Fruit fly (Drosophila melanogaster) whole organism, pupa: ENCODE results near the gene ATbp.

ENCODE experiments used
- CG10348 ChIP-seq: fragments of 200-800 bp; sonication (Bioruptor generic); IDR thresholded peaks from 2 replicates; pipeline ENCODE4 v1.3.6; 2022; ENCODE audit warnings: missing biosample characterization, missing genetic modification characterization
- CG12605 ChIP-seq: fragments of 200-800 bp; sonication (Bioruptor generic); IDR thresholded peaks from 2 replicates; pipeline ENCODE4 v1.3.6; 2022; ENCODE audit warnings: missing biosample characterization, missing genetic modification characterization
- CG13204 ChIP-seq: fragments of 200-800 bp; sonication (Bioruptor generic); optimal IDR thresholded peaks from 2 replicates; lab custom pipeline; 2018; ENCODE audit warnings: missing biosample characterization, mild to moderate bottlenecking, missing genetic modification characterization, moderate library complexity
- CG14655 ChIP-seq: fragments of 200-800 bp; sonication (Bioruptor generic); optimal IDR thresholded peaks from 3 replicates; lab custom pipeline; 2017; ENCODE audit warnings: mild to moderate bottlenecking, missing biosample characterization, missing genetic modification reagents, missing genetic modification characterization
- CG15710 ChIP-seq: fragments of 200-800 bp; sonication (Bioruptor generic); optimal IDR thresholded peaks from 2 replicates; lab custom pipeline; 2018; ENCODE audit warnings: missing biosample characterization, mild to moderate bottlenecking, missing genetic modification characterization, moderate library complexity
- CG17806 ChIP-seq: fragments of 200-800 bp; sonication (Bioruptor generic); optimal IDR thresholded peaks from 2 replicates; lab custom pipeline; 2018; ENCODE audit warnings: missing biosample characterization, mild to moderate bottlenecking, missing genetic modification characterization, moderate library complexity
- CG32121 ChIP-seq: fragments of 200-800 bp; sonication (Bioruptor generic); IDR thresholded peaks from 2 replicates; pipeline ENCODE4 v1.3.6; 2022; ENCODE audit warnings: missing biosample characterization, missing genetic modification characterization
- CG34367 ChIP-seq: fragments of 200-800 bp; sonication (Bioruptor generic); optimal IDR thresholded peaks from 2 replicates; lab custom pipeline; 2018; ENCODE audit warnings: missing biosample characterization, mild to moderate bottlenecking, missing genetic modification characterization
- CG4496 ChIP-seq: fragments of 200-800 bp; sonication (Bioruptor generic); IDR thresholded peaks from 3 replicates; pipeline ENCODE4 v1.3.6; 2022; ENCODE audit warnings: missing biosample characterization, missing genetic modification characterization
- CG8159 ChIP-seq: fragments of 200-800 bp; sonication (Bioruptor generic); optimal IDR thresholded peaks from 3 replicates; lab custom pipeline; 2018; ENCODE audit warnings: missing biosample characterization, mild to moderate bottlenecking, missing genetic modification characterization, moderate library complexity
- CG8301 ChIP-seq: fragments of 200-800 bp; sonication (Bioruptor generic); optimal IDR thresholded peaks from 2 replicates; lab custom pipeline; 2018; ENCODE audit warnings: missing biosample characterization, mild to moderate bottlenecking, missing genetic modification characterization
- CG9948 ChIP-seq: fragments of 200-800 bp; sonication (Bioruptor generic); optimal IDR thresholded peaks from 2 replicates; lab custom pipeline; 2018; ENCODE audit warnings: missing biosample characterization, mild to moderate bottlenecking, missing genetic modification characterization, moderate library complexity
- D1 ChIP-seq: fragments of 200-800 bp; sonication (Bioruptor generic); optimal IDR thresholded peaks from 2 replicates; lab custom pipeline; 2018; ENCODE audit warnings: missing biosample characterization, mild to moderate bottlenecking, missing genetic modification characterization, moderate library complexity
- EcR ChIP-seq: fragments of 200-800 bp; sonication (Bioruptor generic); optimal IDR thresholded peaks from 3 replicates; lab custom pipeline; 2019; ENCODE audit warnings: missing biosample characterization, missing genetic modification characterization, mild to moderate bottlenecking, moderate library complexity, missing genetic modification reagents
- Ets98B ChIP-seq: fragments of 200-800 bp; sonication (Bioruptor generic); IDR thresholded peaks from 2 replicates; pipeline ENCODE4 v1.3.6; 2022; ENCODE audit warnings: missing biosample characterization, missing genetic modification characterization
- Pif1A ChIP-seq: fragments of 200-800 bp; sonication (Bioruptor generic); optimal IDR thresholded peaks from 3 replicates; lab custom pipeline; 2016; ENCODE audit warnings: missing biosample characterization, missing genetic modification characterization
- Pif1B ChIP-seq: fragments of 200-800 bp; sonication (Bioruptor generic); optimal IDR thresholded peaks from 3 replicates; lab custom pipeline; 2016; ENCODE audit warnings: missing biosample characterization, missing genetic modification characterization
- Snoo ChIP-seq: fragments of 200-800 bp; sonication (Bioruptor generic); optimal IDR thresholded peaks from 3 replicates; lab custom pipeline; 2017; ENCODE audit warnings: missing biosample characterization, mild to moderate bottlenecking, missing genetic modification characterization, inconsistent platforms
- fd96Ca ChIP-seq: fragments of 200-800 bp; sonication (Bioruptor generic); IDR thresholded peaks from 3 replicates; pipeline ENCODE4 v1.3.6; 2022; ENCODE audit warnings: missing biosample characterization, missing genetic modification characterization
- gl ChIP-seq: fragments of 200-800 bp; sonication (Bioruptor generic); optimal IDR thresholded peaks from 2 replicates; lab custom pipeline; 2018; ENCODE audit warnings: missing biosample characterization, mild to moderate bottlenecking, missing genetic modification characterization
- rn ChIP-seq: fragments of 200-800 bp; sonication (Bioruptor generic); IDR thresholded peaks from 2 replicates; pipeline ENCODE4 v1.3.6; 2022; ENCODE audit warnings: missing biosample characterization, missing genetic modification characterization

ATbp gene

dm6 chrX:23105692-23106091, at the start of gene ATbp:
ATbp (plus strand) TSS chrX:23106003.
- no peak for TF ChIP-seq CG10348 (GFP tag; lab: Robert Waterston, UW)
- no peak for TF ChIP-seq D1 (tag; lab: Kevin White, UChicago)
- TF ChIP-seq CG8159 (tag; lab: Kevin White, UChicago): no peak
- no peak for TF ChIP-seq CG15710 (tag; lab: Kevin White, UChicago)
- no peak for TF ChIP-seq Pif1A
- TF ChIP-seq Pif1B (GFP tag; lab: Kevin White, UChicago): no peak
- no peak for TF ChIP-seq CG32121 (GFP tag; lab: Robert Waterston, UW)
- no peak for TF ChIP-seq CG9948 (tag; lab: Kevin White, UChicago)
- TF ChIP-seq CG34367 (tag; lab: Kevin White, UChicago): no peak
- TF ChIP-seq CG12605 (GFP tag; lab: Robert Waterston, UW): no peak
- TF ChIP-seq CG14655 (GFP tag; lab: Kevin White, UChicago): no peak
- TF ChIP-seq CG13204 (GFP tag; lab: Kevin White, UChicago): no peak
- TF ChIP-seq fd96Ca: no peak
- TF ChIP-seq CG17806 (tag; lab: Kevin White, UChicago): no peak
- no peak for TF ChIP-seq CG4496 (GFP tag; lab: Robert Waterston, UW)
- TF ChIP-seq Ets98B: no peak
- no peak for TF ChIP-seq CG8301 (tag; lab: Kevin White, UChicago)
- no peak for TF ChIP-seq gl
- TF ChIP-seq rn (GFP tag; lab: Robert Waterston, UW): no peak
- TF ChIP-seq EcR: no peak
- TF ChIP-seq, all 21 proteins: peak for 0

- no peak for TF ChIP-seq CG32121 (GFP tag; lab: Robert Waterston, UW)
- no peak for TF ChIP-seq CG4496 (GFP tag; lab: Robert Waterston, UW)
- no peak for TF ChIP-seq CG14655 (GFP tag; lab: Kevin White, UChicago)
- TF ChIP-seq gl: no peak
- TF ChIP-seq CG34367 (tag; lab: Kevin White, UChicago): no peak
- no peak for TF ChIP-seq CG8301 (tag; lab: Kevin White, UChicago)
- no peak for TF ChIP-seq CG12605 (GFP tag; lab: Robert Waterston, UW)
- no peak for TF ChIP-seq Ets98B
- TF ChIP-seq Snoo (tag; lab: Kevin White, UChicago): no peak
- TF ChIP-seq CG15710 (tag; lab: Kevin White, UChicago): no peak
- no peak for TF ChIP-seq CG10348 (GFP tag; lab: Robert Waterston, UW)
- no peak for TF ChIP-seq rn (GFP tag; lab: Robert Waterston, UW)
- TF ChIP-seq CG8159 (tag; lab: Kevin White, UChicago): no peak
- no peak for TF ChIP-seq EcR
- no peak for TF ChIP-seq CG17806 (tag; lab: Kevin White, UChicago)
- no peak for TF ChIP-seq CG9948 (tag; lab: Kevin White, UChicago)
- no peak for TF ChIP-seq fd96Ca
- TF ChIP-seq CG13204 (GFP tag; lab: Kevin White, UChicago): no peak
- no peak for TF ChIP-seq Pif1B (GFP tag; lab: Kevin White, UChicago)
These were observed 38.0 kb upstream of the ATbp start, which contains the start of gene CG17167 for dm6 chrX:23067521-23068459. CG17167 (plus strand) TSS chrX:23068301.

dm6 chrX:23071237-23071688, 34.5 kb upstream of the ATbp start:
- peak; percentile 80 for TF ChIP-seq CG14655 (GFP tag; lab: Kevin White, UChicago)
- peak; percentile 3 for TF ChIP-seq CG34367 (tag; lab: Kevin White, UChicago)
- TF ChIP-seq CG8159 (tag; lab: Kevin White, UChicago): peak; percentile 39
- TF ChIP-seq D1 (tag; lab: Kevin White, UChicago): no peak
- TF ChIP-seq CG9948 (tag; lab: Kevin White, UChicago): peak; percentile 53
- peak; percentile 54 for TF ChIP-seq CG8301 (tag; lab: Kevin White, UChicago)
- peak; percentile 23 for TF ChIP-seq CG15710 (tag; lab: Kevin White, UChicago)
- TF ChIP-seq Snoo (tag; lab: Kevin White, UChicago): peak; percentile 29
- TF ChIP-seq Pif1B (GFP tag; lab: Kevin White, UChicago): peak; percentile 53
- peak; percentile 10 for TF ChIP-seq CG17806 (tag; lab: Kevin White, UChicago)
- TF ChIP-seq Ets98B: no peak
- TF ChIP-seq CG12605 (GFP tag; lab: Robert Waterston, UW): no peak
- peak; percentile 12 for TF ChIP-seq Pif1A
- no peak for TF ChIP-seq CG10348 (GFP tag; lab: Robert Waterston, UW)
- TF ChIP-seq EcR: peak; percentile 55

dm6 chrX:23073402-23073801, 32.4 kb upstream of the ATbp start:
- TF ChIP-seq CG32121 (GFP tag; lab: Robert Waterston, UW): no peak

- TF ChIP-seq CG8159 (tag; lab: Kevin White, UChicago): no peak
- TF ChIP-seq CG4496 (GFP tag; lab: Robert Waterston, UW): no peak
- no peak for TF ChIP-seq CG34367 (tag; lab: Kevin White, UChicago)
- no peak for TF ChIP-seq gl
- TF ChIP-seq EcR: no peak
- TF ChIP-seq CG9948 (tag; lab: Kevin White, UChicago): no peak
These were observed 23.3 kb upstream of the ATbp start, which contains the start of the genes CG17163 and CG17168 for dm6 chrX:23082407-23082905. CG17163 (minus strand) TSS chrX:23082709. CG17168 (plus strand) TSS chrX:23082738.
